Fruit fly (Drosophila melanogaster) whole organism, embryonic: Measurements from ENCODE around the gene PDCD-5.

Source experiments
- Atf3 ChIP-seq: fragments of 200-800 bp; sonication (Bioruptor generic); optimal IDR thresholded peaks from 3 replicates; lab custom pipeline; 2016; ENCODE audit warnings: missing biosample characterization, missing genetic modification characterization
- B-H2 ChIP-seq: fragments of 200-800 bp; sonication (Bioruptor generic); optimal IDR thresholded peaks from 2 replicates; lab custom pipeline; 2018; ENCODE audit warnings: missing biosample characterization, mild to moderate bottlenecking, missing genetic modification characterization
- BtbVII ChIP-seq: fragments of 200-800 bp; sonication (Bioruptor generic); optimal IDR thresholded peaks from 3 replicates; lab custom pipeline; 2017; ENCODE audit warnings: missing biosample characterization, mild to moderate bottlenecking, missing genetic modification characterization
- Bteb2 ChIP-seq: fragments of 200-800 bp; sonication (Bioruptor generic); optimal IDR thresholded peaks from 2 replicates; lab custom pipeline; 2016; ENCODE audit warnings: missing biosample characterization, missing genetic modification characterization
- CG10267 ChIP-seq: fragments of 200-800 bp; sonication (Bioruptor generic); optimal IDR thresholded peaks from 2 replicates; lab custom pipeline; 2018; ENCODE audit warnings: missing biosample characterization, mild to moderate bottlenecking, missing genetic modification characterization, moderate library complexity
- CG10321 ChIP-seq: fragments of 200-800 bp; sonication (Bioruptor generic); IDR thresholded peaks from 2 replicates; pipeline ENCODE4 v1.3.6; 2022; ENCODE audit warnings: missing biosample characterization, missing genetic modification characterization
- CG10654 ChIP-seq: fragments of 200-800 bp; sonication (Bioruptor generic); optimal IDR thresholded peaks from 2 replicates; lab custom pipeline; 2016; ENCODE audit warnings: missing biosample characterization, missing genetic modification characterization
- CG10979 ChIP-seq: fragments of 200-800 bp; sonication (Bioruptor generic); optimal IDR thresholded peaks from 2 replicates; lab custom pipeline; 2018; ENCODE audit warnings: missing biosample characterization, mild to moderate bottlenecking, missing genetic modification characterization, moderate library complexity
- CG11695 ChIP-seq: fragments of 200-800 bp; sonication (Bioruptor generic); IDR thresholded peaks from 3 replicates; pipeline ENCODE4 v1.3.6; 2022; ENCODE audit warnings: missing biosample characterization, missing genetic modification characterization
- CG1233 ChIP-seq: fragments of 200-800 bp; sonication (Bioruptor generic); optimal IDR thresholded peaks from 4 replicates; lab custom pipeline; 2018; ENCODE audit warnings: missing biosample characterization, mild to moderate bottlenecking, missing genetic modification characterization
- CG15269 ChIP-seq: fragments of 200-800 bp; sonication (Bioruptor generic); optimal IDR thresholded peaks from 2 replicates; lab custom pipeline; 2018; ENCODE audit warnings: missing biosample characterization, mild to moderate bottlenecking, missing genetic modification characterization, moderate library complexity
- CG17361 ChIP-seq: fragments of 200-800 bp; sonication (Bioruptor generic); IDR thresholded peaks from 3 replicates; pipeline ENCODE4 v1.3.6; 2022; ENCODE audit warnings: missing biosample characterization, missing genetic modification characterization
- CG17568 ChIP-seq: fragments of 200-800 bp; sonication (Bioruptor generic); optimal IDR thresholded peaks from 2 replicates; lab custom pipeline; 2018; ENCODE audit warnings: missing biosample characterization, mild to moderate bottlenecking, missing genetic modification characterization, moderate library complexity
- CG17612 ChIP-seq: fragments of 200-800 bp; sonication (Bioruptor generic); IDR thresholded peaks from 2 replicates; pipeline ENCODE4 v1.3.6; 2022; ENCODE audit warnings: missing biosample characterization, missing genetic modification characterization
- CG1792 ChIP-seq: fragments of 200-800 bp; sonication (Bioruptor generic); optimal IDR thresholded peaks from 2 replicates; lab custom pipeline; 2016; ENCODE audit warnings: missing biosample characterization, missing genetic modification characterization
- CG18619 ChIP-seq: fragments of 200-800 bp; sonication (Bioruptor generic); optimal IDR thresholded peaks from 3 replicates; lab custom pipeline; 2017; ENCODE audit warnings: missing biosample characterization, mild to moderate bottlenecking, missing genetic modification characterization
- CG2129 ChIP-seq: fragments of 200-800 bp; sonication (Bioruptor generic); IDR thresholded peaks from 2 replicates; pipeline ENCODE4 v1.3.6; 2022; ENCODE audit warnings: missing biosample characterization, missing genetic modification characterization; ENCODE audit not compliant: partially characterized antibody
- CG2199 ChIP-seq: fragments of 200-800 bp; sonication (Bioruptor generic); IDR thresholded peaks from 3 replicates; pipeline ENCODE4 v1.3.6; 2022; ENCODE audit warnings: missing biosample characterization, missing genetic modification characterization
- CG30020 ChIP-seq: fragments of 200-800 bp; optimal IDR thresholded peaks from 2 replicates; lab custom pipeline; 2019; ENCODE audit warnings: missing biosample characterization, mild to moderate bottlenecking, missing genetic modification characterization, moderate library complexity
- CG3281 ChIP-seq: fragments of 200-800 bp; sonication (Bioruptor generic); optimal IDR thresholded peaks from 3 replicates; lab custom pipeline; 2017; ENCODE audit warnings: missing biosample characterization, mild to moderate bottlenecking, missing genetic modification characterization
- CG8765 ChIP-seq: fragments of 200-800 bp; sonication (Bioruptor generic); IDR thresholded peaks from 2 replicates; pipeline ENCODE4 v1.3.6; 2022; ENCODE audit warnings: missing biosample characterization, missing genetic modification characterization
- CG9437 ChIP-seq: fragments of 200-800 bp; sonication (Bioruptor generic); optimal IDR thresholded peaks from 2 replicates; lab custom pipeline; 2018; ENCODE audit warnings: missing biosample characterization, mild to moderate bottlenecking, missing genetic modification characterization
- CG9727 ChIP-seq: fragments of 200-800 bp; sonication (Bioruptor generic); optimal IDR thresholded peaks from 3 replicates; lab custom pipeline; 2017; ENCODE audit warnings: missing biosample characterization, mild to moderate bottlenecking, missing genetic modification characterization
- CTCF ChIP-seq: fragments of 200-800 bp; sonication (Bioruptor generic); optimal IDR thresholded peaks from 2 replicates; lab custom pipeline; 2017; ENCODE audit warnings: missing biosample characterization, mild to moderate bottlenecking, missing genetic modification characterization, moderate library complexity
- Dfd ChIP-seq, 2 experiments: fragments of >200 bp; optimal IDR thresholded peaks; 2 replicates each; lab custom pipeline; 2017; ENCODE audit warnings: missing biosample characterization in 2 of 2, missing genetic modification characterization in 2 of 2
- Eip74EF ChIP-seq, 2 experiments: fragments of 200-800 bp in 1 of 2; fragments of >200 bp in 1 of 2; sonication (Bioruptor generic) in 1 of 2; optimal IDR thresholded peaks; 2 replicates each; lab custom pipeline; 2017 to 2019; ENCODE audit warnings: missing biosample characterization in 2 of 2, missing genetic modification characterization in 2 of 2, mild to moderate bottlenecking in 1 of 2, moderate library complexity in 1 of 2
- Elba2 ChIP-seq: fragments of 200-800 bp; sonication (Bioruptor generic); optimal IDR thresholded peaks from 3 replicates; lab custom pipeline; 2016; ENCODE audit warnings: missing biosample characterization, missing genetic modification characterization
- Ets65A ChIP-seq: fragments of 200-800 bp; sonication (Bioruptor generic); peaks from one replicate; lab custom pipeline; 2016; ENCODE audit warnings: missing biosample characterization, missing genetic modification characterization
- Ets97D ChIP-seq: fragments of 200-800 bp; sonication (Bioruptor generic); optimal IDR thresholded peaks from 3 replicates; lab custom pipeline; 2016; ENCODE audit warnings: missing biosample characterization, missing genetic modification characterization
- Oaz ChIP-seq: fragments of 200-800 bp; sonication (Bioruptor generic); IDR thresholded peaks from 2 replicates; pipeline ENCODE4 v1.3.6; 2022; ENCODE audit warnings: missing biosample characterization, missing genetic modification characterization
- PHDP ChIP-seq: fragments of 200-800 bp; sonication (Bioruptor generic); optimal IDR thresholded peaks from 3 replicates; lab custom pipeline; 2018; ENCODE audit warnings: missing biosample characterization, mild to moderate bottlenecking, missing genetic modification characterization, moderate library complexity
- Six4 ChIP-seq: fragments of 200-800 bp; sonication (Bioruptor generic); optimal IDR thresholded peaks from 2 replicates; lab custom pipeline; 2016; ENCODE audit warnings: missing biosample characterization, missing genetic modification characterization
- Sox100B ChIP-seq: fragments of 200-800 bp; sonication (Bioruptor generic); optimal IDR thresholded peaks from 3 replicates; lab custom pipeline; 2018; ENCODE audit warnings: missing biosample characterization, mild to moderate bottlenecking, missing genetic modification characterization
- Sry-δ ChIP-seq: fragments of 200-800 bp; sonication (Bioruptor generic); optimal IDR thresholded peaks from 2 replicates; lab custom pipeline; 2016; ENCODE audit warnings: missing biosample characterization, missing genetic modification characterization
- Ssrp ChIP-seq: fragments of 200-800 bp; sonication (Bioruptor generic); optimal IDR thresholded peaks from 2 replicates; lab custom pipeline; 2018; ENCODE audit warnings: missing biosample characterization, mild to moderate bottlenecking, missing genetic modification characterization, moderate library complexity
- caup ChIP-seq: fragments of 200-800 bp; sonication (Bioruptor generic); optimal IDR thresholded peaks from 3 replicates; lab custom pipeline; 2017; ENCODE audit warnings: missing biosample characterization, mild to moderate bottlenecking, missing genetic modification characterization, moderate library complexity; ENCODE audit not compliant: severe bottlenecking
- chif ChIP-seq, 2 experiments: fragments of 200-800 bp; sonication (Bioruptor generic); optimal IDR thresholded peaks; 3 replicates each; lab custom pipeline; 2016; ENCODE audit warnings: missing biosample characterization in 2 of 2, missing genetic modification characterization in 2 of 2
- chm ChIP-seq: fragments of 200-800 bp; sonication (Bioruptor generic); IDR thresholded peaks from 2 replicates; pipeline ENCODE4 v1.3.6; 2022; ENCODE audit warnings: missing biosample characterization, missing genetic modification characterization
- emc ChIP-seq: fragments of 200-800 bp; sonication (Bioruptor generic); optimal IDR thresholded peaks from 2 replicates; lab custom pipeline; 2016; ENCODE audit warnings: missing biosample characterization, missing genetic modification characterization
- eve ChIP-seq, 2 experiments: fragments of >200 bp; optimal IDR thresholded peaks; 2 replicates each; lab custom pipeline; 2017; ENCODE audit warnings: missing biosample characterization in 2 of 2, missing genetic modification characterization in 2 of 2
- exex ChIP-seq: fragments of 200-800 bp; sonication (Bioruptor generic); optimal IDR thresholded peaks from 4 replicates; lab custom pipeline; 2018; ENCODE audit warnings: missing biosample characterization, mild to moderate bottlenecking, missing genetic modification characterization, moderate library complexity
- jing ChIP-seq: fragments of 200-800 bp; sonication (Bioruptor generic); optimal IDR thresholded peaks from 2 replicates; lab custom pipeline; 2018; ENCODE audit warnings: missing biosample characterization, mild to moderate bottlenecking, missing genetic modification characterization
- lbe ChIP-seq: fragments of 200-800 bp; sonication (Bioruptor generic); optimal IDR thresholded peaks from 2 replicates; lab custom pipeline; 2016; ENCODE audit warnings: missing biosample characterization, mild to moderate bottlenecking, missing genetic modification characterization
- lmd ChIP-seq: fragments of 200-800 bp; sonication (Bioruptor generic); IDR thresholded peaks from 2 replicates; pipeline ENCODE4 v1.3.6; 2022; ENCODE audit warnings: missing biosample characterization, missing genetic modification characterization
- mam ChIP-seq: fragments of 200-800 bp; sonication (Bioruptor generic); optimal IDR thresholded peaks from 3 replicates; lab custom pipeline; 2016; ENCODE audit warnings: missing biosample characterization, missing genetic modification characterization
- org-1 ChIP-seq: fragments of 200-800 bp; sonication (Bioruptor generic); optimal IDR thresholded peaks from 2 replicates; lab custom pipeline; 2017; ENCODE audit warnings: missing biosample characterization, missing genetic modification characterization
- row ChIP-seq: fragments of 200-800 bp; sonication (Bioruptor generic); IDR thresholded peaks from 3 replicates; pipeline ENCODE4 v1.3.6; 2022; ENCODE audit warnings: missing biosample characterization, missing genetic modification characterization
- sd ChIP-seq: fragments of 200-800 bp; sonication (Bioruptor generic); optimal IDR thresholded peaks from 3 replicates; lab custom pipeline; 2018; ENCODE audit warnings: missing biosample characterization, mild to moderate bottlenecking, missing genetic modification characterization, moderate library complexity
- sisA ChIP-seq: fragments of 200-800 bp; sonication (Bioruptor generic); IDR thresholded peaks from 2 replicates; pipeline ENCODE4 v1.3.6; 2022; ENCODE audit warnings: missing biosample characterization, missing genetic modification characterization
- slou ChIP-seq: fragments of 200-800 bp; sonication (Bioruptor generic); optimal IDR thresholded peaks from 3 replicates; lab custom pipeline; 2016; ENCODE audit warnings: missing biosample characterization, missing genetic modification characterization
- sr ChIP-seq: fragments of 200-800 bp; sonication (Bioruptor generic); IDR thresholded peaks from 3 replicates; pipeline ENCODE4 v1.3.6; 2022; ENCODE audit warnings: missing biosample characterization, missing genetic modification characterization
- wor ChIP-seq: fragments of 200-800 bp; sonication (Bioruptor generic); IDR thresholded peaks from 2 replicates; pipeline ENCODE4 v1.3.6; 2022; ENCODE audit warnings: missing biosample characterization, missing genetic modification characterization

The PDCD-5 gene

DNA sequence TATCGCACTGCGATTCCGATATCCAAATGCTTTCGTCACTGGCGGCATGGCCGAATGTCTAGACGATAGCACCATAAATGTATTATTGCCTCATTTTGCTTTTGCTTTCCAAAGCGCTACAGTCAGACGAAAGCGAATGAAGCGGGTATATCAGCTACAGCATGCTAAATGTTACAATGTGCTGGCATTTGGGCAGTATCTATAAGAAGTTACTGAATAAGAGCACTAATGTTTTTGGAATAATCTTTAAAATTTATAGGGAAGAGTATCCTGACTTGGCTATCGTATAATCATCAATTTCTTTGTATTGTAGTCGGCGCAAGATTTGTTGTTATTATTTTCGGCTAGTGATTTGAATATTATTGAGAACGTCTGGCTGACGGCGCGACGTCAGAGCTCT, 28.6 kb downstream of the PDCD-5 start (continued):
- TF ChIP-seq org-1 (GFP tag; lab: Kevin White, UChicago) (peak; percentile 68), Eip74EF (GFP tag; optimal IDR thresholded peaks at IDR 0.05; lab: Kevin White, UChicago) (peak in 1 of 2 experiments; percentile 58), BtbVII (GFP tag; lab: Kevin White, UChicago) (peak; percentile 73), CG8765 (GFP tag; lab: Robert Waterston, UW) (no peak), CG2129 (GFP tag; lab: Robert Waterston, UW) (no peak), CG9727 (GFP tag; lab: Kevin White, UChicago) (peak; percentile 65), Oaz (GFP tag; lab: Robert Waterston, UW) (peak; percentile 77), CG15269 (tag; lab: Kevin White, UChicago) (peak; percentile 85), Atf3 (GFP tag; lab: Kevin White, UChicago) (peak; percentile 51), Ssrp (no peak), chm (GFP tag; lab: Robert Waterston, UW) (no peak), PHDP (tag; lab: Kevin White, UChicago) (peak; percentile 80), Sry-δ (GFP tag; lab: Kevin White, UChicago) (peak; percentile 41), Ets65A (GFP tag; lab: Kevin White, UChicago) (peak; percentile 98), CG10979 (tag; lab: Kevin White, UChicago) (no peak), sisA (GFP tag; lab: Robert Waterston, UW) (no peak), Sox100B (GFP tag; lab: Kevin White, UChicago) (peak; percentile 58), exex (tag; lab: Kevin White, UChicago) (peak; percentile 64), mam (GFP tag; lab: Kevin White, UChicago) (peak; percentile 91), caup (GFP tag; lab: Kevin White, UChicago) (peak; percentile 88), CG1233 (GFP tag; lab: Kevin White, UChicago) (peak; percentile 78), Six4 (GFP tag; lab: Kevin White, UChicago) (peak; percentile 27), CG17612 (0 out of 2 replicates have a peak, but pooled peaks have one; percentile 34), CG17568 (GFP tag; lab: Kevin White, UChicago) (peak; percentile 56), sd (tag; lab: Kevin White, UChicago) (peak; percentile 51), CG1792 (GFP tag; lab: Kevin White, UChicago) (peak; percentile 67), CG10267 (tag; lab: Kevin White, UChicago) (peak; percentile 43), CTCF (GFP tag; lab: Kevin White, UChicago) (peak; percentile 15), CG30020 (tag; lab: Kevin White, UChicago) (no peak), lmd (GFP tag; lab: Robert Waterston, UW) (peak; percentile 90), CG2199 (GFP tag; lab: Robert Waterston, UW) (no peak), CG10654 (GFP tag; lab: Kevin White, UChicago) (peak; percentile 66), CG17361 (GFP tag; lab: Robert Waterston, UW) (peak; percentile 34; the same call in 1 of the 3 replicates), CG10321 (GFP tag; lab: Robert Waterston, UW) (no peak), Dfd (GFP tag; optimal IDR thresholded peaks at IDR 0.05; lab: Kevin White, UChicago) (no peak), CG9437 (GFP tag; lab: Kevin White, UChicago) (peak; percentile 30), B-H2 (no peak), Bteb2 (GFP tag; lab: Kevin White, UChicago) (peak; percentile 71), CG3281 (peak; percentile 85), CG11695 (GFP tag; lab: Robert Waterston, UW) (peak; percentile 79), lbe (GFP tag; lab: Kevin White, UChicago) (peak; percentile 77), wor (GFP tag; lab: Robert Waterston, UW) (peak; percentile 52; the same call in 1 of the 2 replicates), sr (no peak; the same call in 2 of the 3 replicates), CG18619 (peak; percentile 58), row (GFP tag; lab: Robert Waterston, UW) (peak; percentile 90), Ets97D (peak; percentile 51), slou (GFP tag; lab: Kevin White, UChicago) (peak; percentile 30), Elba2 (no peak), chif (GFP tag; optimal IDR thresholded peaks at IDR 0.05; lab: Kevin White, UChicago) (peak; percentile 31 to 59), eve (GFP tag; optimal IDR thresholded peaks at IDR 0.05; lab: Kevin White, UChicago) (peak in 1 of 2 experiments; percentile 35), emc (GFP tag; lab: Kevin White, UChicago) (peak; percentile 57), jing (GFP tag; lab: Kevin White, UChicago) (peak; percentile 28)
